Fruit fly (Drosophila melanogaster): Measurements from ENCODE around the gene Targ1.

Targ1 gene

dm6 chr3L:21219160-21219559, 16.5 kb upstream of the Targ1 start:
- no peak for TF ChIP-seq CTCF (optimal IDR thresholded peaks at IDR 0.05)
- no peak for TF ChIP-seq CG8478 (optimal IDR thresholded peaks at IDR 0.05)

- TF ChIP-seq CG8478 (optimal IDR thresholded peaks at IDR 0.05) (no peak), CTCF (optimal IDR thresholded peaks at IDR 0.05) (peak in 1 of 2 experiments; percentile 4)
Observed at dm6 chr3L:21216697-21217291, 14.1 kb upstream of the Targ1 start, which contains the start of the genes Trmt112 and Ilk. Gene Trmt112 (minus strand): TSS chr3L:21216839. Gene Ilk (plus strand): TSS chr3L:21216901.

dm6 chr3L:21209921-21210532, 7.3 kb upstream of the Targ1 start, which contains the start of the genes CG10510 and CG10508:
Gene CG10510 (minus strand): TSS chr3L:21210084.
Gene CG10508 (plus strand): TSS chr3L:21210215.
- TF ChIP-seq CTCF (optimal IDR thresholded peaks at IDR 0.05), result no peak
- TF ChIP-seq CG8478 (optimal IDR thresholded peaks at IDR 0.05), result no peak

dm6 chr3L:21206486-21206885, 3.8 kb upstream of the Targ1 start:
- TF ChIP-seq CTCF (optimal IDR thresholded peaks at IDR 0.05), result no peak
- no peak for TF ChIP-seq CG8478 (optimal IDR thresholded peaks at IDR 0.05)

- no peak for TF ChIP-seq CG8478 (optimal IDR thresholded peaks at IDR 0.05)
- TF ChIP-seq CTCF (optimal IDR thresholded peaks at IDR 0.05), result no peak
Observed at dm6 chr3L:21205496-21205824, 2.8 kb upstream of the Targ1 start.

- TF ChIP-seq CG8478 (optimal IDR thresholded peaks at IDR 0.05) (no peak), CTCF (optimal IDR thresholded peaks at IDR 0.05) (no peak)
Observed at dm6 chr3L:21204581-21205495, 2.2 kb upstream of the Targ1 start.

dm6 chr3L:21202029-21202776, 479 bp downstream of the Targ1 start:
- TF ChIP-seq CTCF (optimal IDR thresholded peaks at IDR 0.05) (peak in 1 of 2 experiments; percentile 24), CG8478 (optimal IDR thresholded peaks at IDR 0.05) (no peak)

- no peak for TF ChIP-seq CG8478 (optimal IDR thresholded peaks at IDR 0.05)
- no peak for TF ChIP-seq CTCF (optimal IDR thresholded peaks at IDR 0.05)
Observed at dm6 chr3L:21201246-21201896, 1.3 kb downstream of the Targ1 start.

dm6 chr3L:21200587-21200986, 2.1 kb downstream of the Targ1 start:
- TF ChIP-seq CTCF (optimal IDR thresholded peaks at IDR 0.05), result no peak
- TF ChIP-seq CG8478 (optimal IDR thresholded peaks at IDR 0.05), result no peak

- no peak for TF ChIP-seq CTCF (optimal IDR thresholded peaks at IDR 0.05)
- TF ChIP-seq CG8478 (optimal IDR thresholded peaks at IDR 0.05), result no peak
Observed at dm6 chr3L:21196563-21196962, 6.1 kb downstream of the Targ1 start, which contains the start of the genes Targ3 and park. Gene Targ3 (plus strand): TSS chr3L:21196831. Gene park (minus strand): TSS chr3L:21196853.

- TF ChIP-seq CG8478 (optimal IDR thresholded peaks at IDR 0.05) (no peak), CTCF (optimal IDR thresholded peaks at IDR 0.05) (no peak)
Observed at dm6 chr3L:21194392-21194925, 8.2 kb downstream of the Targ1 start.

- TF ChIP-seq CTCF (optimal IDR thresholded peaks at IDR 0.05), result no peak
- TF ChIP-seq CG8478 (optimal IDR thresholded peaks at IDR 0.05), result no peak
Observed at dm6 chr3L:21193170-21193569, 9.5 kb downstream of the Targ1 start, which contains the start of gene CG42337. Gene CG42337 (minus strand): TSS chr3L:21193363.

- TF ChIP-seq CG8478 (optimal IDR thresholded peaks at IDR 0.05) (no peak), CTCF (optimal IDR thresholded peaks at IDR 0.05) (no peak)
Observed at dm6 chr3L:21192024-21192423, 10.7 kb downstream of the Targ1 start.

dm6 chr3L:21186487-21186886, 16.2 kb downstream of the Targ1 start:
- TF ChIP-seq CTCF (optimal IDR thresholded peaks at IDR 0.05) (no peak), CG8478 (optimal IDR thresholded peaks at IDR 0.05) (no peak)
